Fruit fly (Drosophila melanogaster): ENCODE measurements around the gene Sptr.

DNA sequence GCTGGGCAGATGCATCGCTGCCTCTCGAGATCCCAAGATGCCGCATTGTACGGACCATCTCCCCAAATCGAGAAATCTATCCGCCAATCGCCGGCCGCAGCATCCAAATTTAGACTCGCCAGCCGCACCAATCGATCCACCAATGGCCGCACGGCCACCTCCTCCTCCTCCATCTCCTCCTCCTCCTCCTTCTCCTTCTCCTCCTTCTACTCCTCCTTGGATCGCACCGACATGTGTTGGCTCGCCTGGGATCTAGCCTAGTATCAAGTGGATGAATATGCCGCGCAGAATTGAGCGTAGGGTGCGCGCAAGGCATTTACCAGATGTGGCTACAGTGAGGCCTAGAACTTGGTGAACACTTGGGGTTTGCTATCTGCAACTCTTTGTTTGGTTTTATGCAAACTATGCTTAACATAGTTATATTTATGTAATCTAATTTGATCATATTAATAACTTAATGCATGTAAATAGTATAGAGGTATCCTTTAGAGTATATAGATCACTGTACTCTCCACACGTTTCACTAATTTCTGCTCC lies 9.2 kb downstream of the Sptr start, which contains the start of gene org-1:
- peak; percentile 70 for TF ChIP-seq esn (GFP tag; optimal IDR thresholded peaks at IDR 0.05)
- peak; percentile 22 for TF ChIP-seq Hr38 (GFP tag; optimal IDR thresholded peaks at IDR 0.05)
- peak; percentile 89 for TF ChIP-seq Hr4 (GFP tag; optimal IDR thresholded peaks at IDR 0.05)
- peak; percentile 77 for TF ChIP-seq Met (GFP tag; optimal IDR thresholded peaks at IDR 0.05)
- TF ChIP-seq CG8119 (GFP tag; IDR thresholded peaks at IDR 0.05), result peak; percentile 94
- TF ChIP-seq Sox14 (GFP tag; optimal IDR thresholded peaks at IDR 0.05), result peak; percentile 84
- peak; percentile 47 for TF ChIP-seq Sox102F (GFP tag; optimal IDR thresholded peaks at IDR 0.05)
- TF ChIP-seq eg (GFP tag; IDR thresholded peaks at IDR 0.05), result peak; percentile 96
- TF ChIP-seq Gug (GFP tag; IDR thresholded peaks at IDR 0.05), result peak; percentile 92
- peak; percentile 86 for TF ChIP-seq CG6276 (GFP tag; optimal IDR thresholded peaks at IDR 0.05)

All from whole organism, prepupa.